Worm (Caenorhabditis elegans) whole organism, L4 larva: ENCODE measurements around the gene polk-1.
A peak's percentile ranks its signal among the peaks of the same experiment; 100 is the strongest.

Experiments used
- D1046.2 ChIP-seq: fragments of 200-800 bp; sonication (Bioruptor generic); IDR thresholded peaks from 2 replicates; pipeline ENCODE4 v1.3.6; 2022; ENCODE audit warnings: missing genetic modification characterization, missing compliant biosample characterization
- F26F4.8 ChIP-seq: fragments of 200-800 bp; sonication (Bioruptor generic); conservative IDR thresholded peaks from 2 replicates; pipeline ENCODE4 v1.3.6; 2022; ENCODE audit warnings: missing genetic modification characterization, missing compliant biosample characterization
- F37D6.2 ChIP-seq: sonication (generic microtip); optimal IDR thresholded peaks from 2 replicates; lab custom pipeline; 2016; ENCODE audit warnings: mild to moderate bottlenecking, missing genetic modification characterization, missing compliant biosample characterization
- F44E2.7 ChIP-seq: fragments of 200-800 bp; sonication (Bioruptor generic); IDR thresholded peaks from 2 replicates; pipeline ENCODE4 v2.1.2; 2022; ENCODE audit warnings: missing genetic modification characterization, missing compliant biosample characterization
- F49E8.2 ChIP-seq: sonication (generic microtip); optimal IDR thresholded peaks from 2 replicates; lab custom pipeline; 2016; ENCODE audit warnings: missing compliant biosample characterization, mild to moderate bottlenecking, missing genetic modification characterization, borderline replicate concordance
- T20F7.1 ChIP-seq: fragments of 200-800 bp; sonication (Bioruptor generic); optimal IDR thresholded peaks from 2 replicates; lab custom pipeline; 2018; ENCODE audit warnings: mild to moderate bottlenecking, missing genetic modification characterization, missing compliant biosample characterization
- Y105C5A.15 ChIP-seq: fragments of 200-800 bp; sonication (Bioruptor generic); IDR thresholded peaks from 2 replicates; pipeline ENCODE4 v1.3.6; 2022; ENCODE audit warnings: missing genetic modification characterization, missing compliant biosample characterization
- Y48G9A.11 ChIP-seq: fragments of 200-800 bp; sonication (Bioruptor generic); IDR thresholded peaks from 2 replicates; pipeline ENCODE4 v1.3.6; 2022; ENCODE audit warnings: missing genetic modification reagents, missing genetic modification characterization, missing compliant biosample characterization
- Y5F2A.4 ChIP-seq: fragments of 200-800 bp; sonication (Bioruptor generic); optimal IDR thresholded peaks from 2 replicates; lab custom pipeline; 2018; ENCODE audit warnings: mild to moderate bottlenecking, missing genetic modification characterization, missing compliant biosample characterization
- Y75B8A.6 ChIP-seq: fragments of 200-800 bp; sonication (Bioruptor generic); IDR thresholded peaks from 2 replicates; pipeline ENCODE4 v1.3.6; 2022; ENCODE audit warnings: missing genetic modification reagents, missing genetic modification characterization, missing compliant biosample characterization
- ZK337.2 ChIP-seq: fragments of 200-800 bp; sonication (Bioruptor generic); IDR thresholded peaks from 2 replicates; pipeline ENCODE4 v1.3.6; 2022; ENCODE audit warnings: missing genetic modification reagents, missing genetic modification characterization, missing compliant biosample characterization
- ZK546.5 ChIP-seq, 2 experiments: sonication (generic microtip); optimal IDR thresholded peaks; 2 replicates each; lab custom pipeline; 2017; ENCODE audit warnings: missing biosample characterization in 2 of 2, missing genetic modification characterization in 2 of 2
- aha-1 ChIP-seq: fragments of 150-350 bp; peaks from one replicate; lab custom pipeline; 2014; ENCODE audit warnings: missing biosample characterization, missing genetic modification characterization
- aly-2 ChIP-seq: sonication (generic microtip); optimal IDR thresholded peaks from 2 replicates; lab custom pipeline; 2018; ENCODE audit warnings: missing biosample characterization, missing genetic modification characterization
- ceh-20 ChIP-seq: fragments of 200-800 bp; sonication (Bioruptor generic); IDR thresholded peaks from 2 replicates; pipeline ENCODE4 v1.3.6; 2022; ENCODE audit warnings: missing genetic modification reagents, missing genetic modification characterization, missing compliant biosample characterization
- ceh-28 ChIP-seq: fragments of 150-350 bp; optimal IDR thresholded peaks from 2 replicates; lab custom pipeline; 2014; ENCODE audit warnings: missing biosample characterization, missing genetic modification reagents, missing genetic modification characterization
- ceh-32 ChIP-seq: sonication (generic microtip); optimal IDR thresholded peaks from 2 replicates; lab custom pipeline; 2016; ENCODE audit warnings: mild to moderate bottlenecking, missing genetic modification characterization, missing compliant biosample characterization; ENCODE audit not compliant: poor library complexity
- ceh-82 ChIP-seq: sonication (generic microtip); optimal IDR thresholded peaks from 2 replicates; lab custom pipeline; 2017; ENCODE audit warnings: missing biosample characterization, missing genetic modification characterization
- ctbp-1 ChIP-seq: fragments of 200-800 bp; sonication (Bioruptor generic); IDR thresholded peaks from 2 replicates; pipeline ENCODE4 v1.3.6; 2022; ENCODE audit warnings: missing genetic modification reagents, missing genetic modification characterization, missing compliant biosample characterization
- daf-12 ChIP-seq: fragments of 150-350 bp; optimal IDR thresholded peaks from 2 replicates; lab custom pipeline; 2014; ENCODE audit warnings: missing biosample characterization, missing genetic modification reagents, missing genetic modification characterization
- daf-8 ChIP-seq: fragments of 200-800 bp; sonication (Bioruptor generic); IDR thresholded peaks from 2 replicates; pipeline ENCODE4 v1.3.6; 2022; ENCODE audit warnings: missing genetic modification characterization, missing compliant biosample characterization
- dmd-6 ChIP-seq: fragments of 200-800 bp; sonication (Bioruptor generic); IDR thresholded peaks from 2 replicates; pipeline ENCODE4 v1.3.6; 2022; ENCODE audit warnings: missing genetic modification reagents, missing genetic modification characterization, missing compliant biosample characterization
- dmd-8 ChIP-seq: fragments of 200-800 bp; sonication (Bioruptor generic); IDR thresholded peaks from 2 replicates; pipeline ENCODE4 v1.3.6; 2022; ENCODE audit warnings: missing genetic modification characterization, missing compliant biosample characterization
- dpl-1 ChIP-seq: fragments of 150-350 bp; optimal IDR thresholded peaks from 2 replicates; lab custom pipeline; 2014; ENCODE audit warnings: missing biosample characterization, missing genetic modification reagents, missing genetic modification characterization
- duxl-1 ChIP-seq: sonication (generic microtip); optimal IDR thresholded peaks from 2 replicates; lab custom pipeline; 2016; ENCODE audit warnings: mild to moderate bottlenecking, missing genetic modification characterization, moderate library complexity, missing compliant biosample characterization; ENCODE audit not compliant: poor library complexity
- egl-27 ChIP-seq: sonication (generic microtip); optimal IDR thresholded peaks from 3 replicates; lab custom pipeline; 2017; ENCODE audit warnings: missing biosample characterization, missing genetic modification reagents, missing genetic modification characterization
- hlh-11 ChIP-seq: fragments of 200-800 bp; sonication (Bioruptor generic); optimal IDR thresholded peaks from 2 replicates; lab custom pipeline; 2018; ENCODE audit warnings: mild to moderate bottlenecking, missing genetic modification characterization, missing compliant biosample characterization
- hlh-30 ChIP-seq: sonication (generic microtip); optimal IDR thresholded peaks from 2 replicates; lab custom pipeline; 2017; ENCODE audit warnings: antibody characterized with exemption, mild to moderate bottlenecking, missing genetic modification characterization, missing compliant biosample characterization; ENCODE audit not compliant: insufficient read depth
- hmg-1.1 ChIP-seq: fragments of 200-800 bp; sonication (Bioruptor generic); IDR thresholded peaks from 2 replicates; pipeline ENCODE4 v1.3.6; 2022; ENCODE audit warnings: missing genetic modification reagents, missing genetic modification characterization, missing compliant biosample characterization
- jun-1 ChIP-seq: fragments of 150-350 bp; optimal IDR thresholded peaks from 2 replicates; lab custom pipeline; 2014; ENCODE audit warnings: missing biosample characterization, missing genetic modification reagents, missing genetic modification characterization
- lin-13 ChIP-seq: fragments of 150-350 bp; optimal IDR thresholded peaks from 2 replicates; lab custom pipeline; 2014; ENCODE audit warnings: missing biosample characterization, missing genetic modification reagents, missing genetic modification characterization
- lin-39 ChIP-seq: fragments of 150-350 bp; optimal IDR thresholded peaks from 2 replicates; lab custom pipeline; 2014; ENCODE audit warnings: missing biosample characterization, missing genetic modification reagents, missing genetic modification characterization
- lir-3 ChIP-seq: sonication (generic microtip); optimal IDR thresholded peaks from 2 replicates; lab custom pipeline; 2016; ENCODE audit warnings: mild to moderate bottlenecking, missing genetic modification characterization, missing compliant biosample characterization
- madf-5 ChIP-seq, 2 experiments: fragments of 200-800 bp; sonication (Bioruptor generic); IDR thresholded peaks; 2 replicates each; pipeline ENCODE4 v1.3.6; 2022; ENCODE audit warnings: missing compliant biosample characterization in 2 of 2, missing genetic modification characterization in 2 of 2
- mdt-29 ChIP-seq: fragments of 200-800 bp; sonication (Bioruptor generic); IDR thresholded peaks from 2 replicates; pipeline ENCODE4 v1.3.6; 2022; ENCODE audit warnings: missing genetic modification reagents, missing genetic modification characterization, missing compliant biosample characterization
- mxl-3 ChIP-seq: fragments of 200-800 bp; sonication (Bioruptor generic); optimal IDR thresholded peaks from 2 replicates; lab custom pipeline; 2018; ENCODE audit warnings: mild to moderate bottlenecking, missing genetic modification characterization, missing compliant biosample characterization
- nhr-10 ChIP-seq: fragments of 150-350 bp; optimal IDR thresholded peaks from 2 replicates; lab custom pipeline; 2014; ENCODE audit warnings: missing biosample characterization, missing genetic modification characterization
- nhr-11 ChIP-seq: fragments of 150-350 bp; optimal IDR thresholded peaks from 2 replicates; lab custom pipeline; 2014; ENCODE audit warnings: missing biosample characterization, missing genetic modification characterization
- nhr-25 ChIP-seq: sonication (generic microtip); optimal IDR thresholded peaks from 2 replicates; lab custom pipeline; 2017; ENCODE audit warnings: missing genetic modification characterization, mild to moderate bottlenecking, missing compliant biosample characterization, antibody characterized with exemption, moderate library complexity, borderline replicate concordance; ENCODE audit not compliant: insufficient read depth
- nhr-28 ChIP-seq: fragments of 150-350 bp; optimal IDR thresholded peaks from 2 replicates; lab custom pipeline; 2014; ENCODE audit warnings: missing biosample characterization, missing genetic modification characterization
- nhr-41 ChIP-seq: fragments of 200-800 bp; sonication (Bioruptor generic); IDR thresholded peaks from 2 replicates; pipeline ENCODE4 v1.3.6; 2022; ENCODE audit warnings: missing genetic modification reagents, missing genetic modification characterization, missing compliant biosample characterization
- nhr-77 ChIP-seq: fragments of 150-350 bp; optimal IDR thresholded peaks from 2 replicates; lab custom pipeline; 2014; ENCODE audit warnings: missing biosample characterization, missing genetic modification characterization
- pqm-1 ChIP-seq: sonication (generic microtip); optimal IDR thresholded peaks from 2 replicates; lab custom pipeline; 2017; ENCODE audit warnings: missing biosample characterization, missing genetic modification characterization
- rbr-2 ChIP-seq: sonication (generic microtip); optimal IDR thresholded peaks from 2 replicates; lab custom pipeline; 2016; ENCODE audit warnings: missing genotype, missing genetic modification characterization, missing compliant biosample characterization
- sdz-12 ChIP-seq: fragments of 200-800 bp; sonication (Bioruptor generic); optimal IDR thresholded peaks from 2 replicates; lab custom pipeline; 2018; ENCODE audit warnings: mild to moderate bottlenecking, missing genetic modification characterization, missing compliant biosample characterization
- set-16 ChIP-seq: fragments of 200-800 bp; sonication (Bioruptor generic); IDR thresholded peaks from 2 replicates; pipeline ENCODE4 v1.3.6; 2022; ENCODE audit warnings: missing genetic modification reagents, missing genetic modification characterization, missing compliant biosample characterization
- spr-3 ChIP-seq: fragments of 200-800 bp; sonication (Bioruptor generic); optimal IDR thresholded peaks from 2 replicates; lab custom pipeline; 2018; ENCODE audit warnings: mild to moderate bottlenecking, missing genetic modification characterization, missing compliant biosample characterization
- vab-7 ChIP-seq: fragments of 200-800 bp; sonication (Bioruptor generic); IDR thresholded peaks from 2 replicates; pipeline ENCODE4 v1.3.6; 2022; ENCODE audit warnings: missing genetic modification reagents, missing genetic modification characterization, missing compliant biosample characterization
- zag-1 ChIP-seq: fragments of 150-350 bp; optimal IDR thresholded peaks from 2 replicates; lab custom pipeline; 2014; ENCODE audit warnings: missing biosample characterization, missing genetic modification characterization
- zfp-3 ChIP-seq: fragments of 200-800 bp; sonication (Bioruptor generic); conservative IDR thresholded peaks from 2 replicates; pipeline ENCODE4 v1.3.6; 2022; ENCODE audit warnings: missing genetic modification reagents, missing genetic modification characterization, missing compliant biosample characterization
- ztf-7 ChIP-seq: fragments of 150-350 bp; optimal IDR thresholded peaks from 2 replicates; lab custom pipeline; 2014; ENCODE audit warnings: missing biosample characterization, missing genetic modification characterization

The polk-1 gene

DNA sequence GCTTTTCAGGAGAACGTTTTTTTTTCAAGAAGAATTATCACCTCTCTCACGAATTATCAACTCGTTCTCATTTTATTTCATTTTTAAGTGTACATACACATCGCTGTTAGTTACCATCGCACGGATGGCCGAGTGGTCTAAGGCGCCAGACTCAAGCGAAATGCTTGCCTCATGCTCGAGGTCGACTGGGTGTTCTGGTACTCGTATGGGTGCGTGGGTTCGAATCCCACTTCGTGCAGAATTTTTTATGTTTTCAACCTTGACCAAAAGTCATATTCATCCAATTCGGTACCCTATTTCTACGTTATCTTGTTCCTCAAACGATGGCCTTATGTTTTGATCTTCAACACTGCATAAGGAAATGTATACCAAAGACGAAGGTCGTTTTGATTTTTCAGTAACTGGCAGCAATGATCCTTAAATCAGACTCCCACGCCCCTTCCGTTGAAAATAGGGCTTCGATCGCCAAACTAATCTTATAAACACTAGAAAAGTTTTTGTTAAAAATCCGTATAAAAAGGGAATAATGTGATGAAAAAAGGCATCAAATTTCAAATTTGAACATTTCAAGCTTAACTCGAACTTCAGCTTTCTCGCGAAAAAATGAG, 10.9 kb upstream of the polk-1 start, which contains the start of gene fip-1 (continued):
- TF ChIP-seq dmd-8: peak; percentile 91
- TF ChIP-seq ceh-20 (GFP tag; lab: Robert Waterston, UW): peak; percentile 51; the same call in 1 of the 2 replicates
- no peak for TF ChIP-seq mxl-3
- peak; percentile 66 for TF ChIP-seq duxl-1 (tag; lab: Kevin White, UChicago)
- no peak for TF ChIP-seq T20F7.1 (GFP tag; lab: Kevin White, UChicago)
- TF ChIP-seq Y5F2A.4 (GFP tag; lab: Kevin White, UChicago): no peak
- TF ChIP-seq Y105C5A.15: no peak
- TF ChIP-seq set-16 (GFP tag; lab: Robert Waterston, UW): no peak
- no peak for TF ChIP-seq egl-27 (tag; lab: Kevin White, UChicago)
- no peak for TF ChIP-seq sdz-12
- TF ChIP-seq F49E8.2 (tag; lab: Kevin White, UChicago): no peak
- no peak for TF ChIP-seq nhr-28 (tag; lab: Kevin White, UChicago)
- peak; percentile 41 for TF ChIP-seq hlh-30
- TF ChIP-seq ceh-28 (tag; lab: Kevin White, UChicago): no peak
- TF ChIP-seq daf-12 (tag; lab: Kevin White, UChicago): no peak
- no peak; the same call in none of the 2 replicates for TF ChIP-seq Y48G9A.11 (GFP tag; lab: Robert Waterston, UW)
- TF ChIP-seq madf-5 (GFP tag; IDR thresholded peaks at IDR 0.05; lab: Robert Waterston, UW): peak; percentile 40 to 69; a peak in 1 of 4 replicates
- no peak for TF ChIP-seq F44E2.7 (GFP tag; lab: Robert Waterston, UW)
- peak; percentile 77 for TF ChIP-seq ZK337.2
- TF ChIP-seq nhr-77 (tag; lab: Kevin White, UChicago): no peak
- no peak for TF ChIP-seq F37D6.2
- no peak for TF ChIP-seq lin-39 (tag; lab: Kevin White, UChicago)
- TF ChIP-seq nhr-11 (tag; lab: Kevin White, UChicago): no peak
- no peak for TF ChIP-seq nhr-41 (GFP tag; lab: Robert Waterston, UW)
- TF ChIP-seq lin-13 (GFP tag; lab: Kevin White, UChicago): peak; percentile 16
- TF ChIP-seq aha-1: peak; percentile 92
- no peak for TF ChIP-seq ztf-7 (tag; lab: Kevin White, UChicago)
- no peak for TF ChIP-seq pqm-1 (tag; lab: Kevin White, UChicago)
- TF ChIP-seq ceh-82 (tag; lab: Kevin White, UChicago): no peak
- peak; percentile 23; the same call in 1 of the 2 replicates for TF ChIP-seq dmd-6 (GFP tag; lab: Robert Waterston, UW)
- TF ChIP-seq jun-1 (tag; lab: Kevin White, UChicago): no peak
- TF ChIP-seq F26F4.8: peak; percentile 84
- 0 out of 2 replicates have a peak, but pooled peaks have one; percentile 70 for TF ChIP-seq D1046.2
- no peak for TF ChIP-seq hlh-11 (tag; lab: Kevin White, UChicago)
- TF ChIP-seq daf-8: no peak
- TF ChIP-seq mdt-29 (GFP tag; lab: Robert Waterston, UW): no peak
- TF ChIP-seq rbr-2: peak; percentile 15
- no peak for TF ChIP-seq Y75B8A.6 (GFP tag; lab: Robert Waterston, UW)
- TF ChIP-seq spr-3: no peak
- TF ChIP-seq ceh-32 (tag; lab: Kevin White, UChicago): no peak
- TF ChIP-seq ctbp-1 (GFP tag; lab: Robert Waterston, UW): 0 out of 2 replicates have a peak, but pooled peaks have one; percentile 39
- TF ChIP-seq zag-1 (tag; lab: Kevin White, UChicago): no peak
- no peak for TF ChIP-seq nhr-10
- TF ChIP-seq nhr-25 (tag; lab: Kevin White, UChicago): no peak
- peak; percentile 41 for TF ChIP-seq hmg-1.1 (GFP tag; lab: Robert Waterston, UW)
- 0 out of 2 replicates have a peak, but pooled peaks have one; percentile 40 for TF ChIP-seq zfp-3 (GFP tag; lab: Robert Waterston, UW)
- TF ChIP-seq dpl-1: no peak
- peak; percentile 81 for TF ChIP-seq vab-7 (GFP tag; lab: Robert Waterston, UW)
- no peak for TF ChIP-seq aly-2
- no peak for TF ChIP-seq ZK546.5 (tag; optimal IDR thresholded peaks at IDR 0.05; lab: Kevin White, UChicago)
- peak; percentile 5 for TF ChIP-seq lir-3 (tag; lab: Kevin White, UChicago)
